Worm (Caenorhabditis elegans) whole organism, L2 larva: Measurements from ENCODE around the gene twk-7.

ENCODE experiments used
- R02D3.7 ChIP-seq: fragments of 150-350 bp; optimal IDR thresholded peaks from 2 replicates; lab custom pipeline; 2014; ENCODE audit warnings: missing biosample characterization, missing genetic modification characterization
- aly-2 ChIP-seq: fragments of 150-350 bp; optimal IDR thresholded peaks from 2 replicates; lab custom pipeline; 2014; ENCODE audit warnings: missing biosample characterization, missing genetic modification characterization
- ceh-16 ChIP-seq: fragments of 150-350 bp; optimal IDR thresholded peaks from 2 replicates; lab custom pipeline; 2014; ENCODE audit warnings: missing biosample characterization, missing genetic modification characterization
- elt-3 ChIP-seq: sonication (generic microtip); optimal IDR thresholded peaks from 2 replicates; lab custom pipeline; 2017; ENCODE audit warnings: missing biosample characterization, missing genetic modification characterization
- nhr-11 ChIP-seq: fragments of 150-350 bp; optimal IDR thresholded peaks from 2 replicates; lab custom pipeline; 2014; ENCODE audit warnings: missing biosample characterization, missing genetic modification characterization
- nhr-12 ChIP-seq: fragments of 150-350 bp; optimal IDR thresholded peaks from 2 replicates; lab custom pipeline; 2014; ENCODE audit warnings: missing biosample characterization, missing genetic modification characterization
- nhr-23 ChIP-seq: fragments of 150-350 bp; optimal IDR thresholded peaks from 2 replicates; lab custom pipeline; 2014; ENCODE audit warnings: missing biosample characterization, missing genetic modification reagents, missing genetic modification characterization
- nhr-6 ChIP-seq: fragments of 150-350 bp; optimal IDR thresholded peaks from 2 replicates; lab custom pipeline; 2014; ENCODE audit warnings: missing biosample characterization, missing genetic modification characterization
- nhr-77 ChIP-seq: fragments of 150-350 bp; optimal IDR thresholded peaks from 2 replicates; lab custom pipeline; 2014; ENCODE audit warnings: missing biosample characterization, missing genetic modification characterization
- sem-4 ChIP-seq: fragments of 150-350 bp; optimal IDR thresholded peaks from 2 replicates; lab custom pipeline; 2014; ENCODE audit warnings: missing biosample characterization, missing genetic modification reagents, missing genetic modification characterization
- skn-1 ChIP-seq: sonication (generic microtip); optimal IDR thresholded peaks from 2 replicates; lab custom pipeline; 2017; ENCODE audit warnings: missing biosample characterization, missing genetic modification characterization

twk-7 gene

DNA sequence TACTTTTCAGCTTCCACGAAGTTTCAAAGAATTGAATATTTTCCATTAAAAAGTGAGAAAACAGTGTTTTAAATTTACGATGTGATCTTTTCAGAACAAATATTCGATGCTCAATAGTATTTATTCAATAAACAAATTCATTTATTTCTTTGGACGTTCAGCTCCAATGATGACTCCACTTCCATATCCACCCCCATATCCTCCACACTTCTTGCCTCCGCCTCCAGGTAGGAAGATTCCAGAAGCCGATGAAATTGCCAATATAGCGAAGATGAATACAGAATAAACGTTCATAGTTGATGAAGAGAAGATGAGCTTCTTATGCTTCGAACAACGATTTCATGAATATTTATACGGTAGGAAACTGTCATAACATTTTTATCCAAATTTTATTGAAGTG lies 54.3 kb downstream of the twk-7 start, which contains the start of gene fip-3:
Gene fip-3, minus strand, starts transcription at position 294 of the 400 bp plus-strand sequence.
- TF ChIP-seq R02D3.7 (tag; lab: Kevin White, UChicago) (no peak), aly-2 (no peak), nhr-77 (tag; lab: Kevin White, UChicago) (no peak), nhr-6 (no peak), nhr-23 (tag; lab: Kevin White, UChicago) (no peak), elt-3 (tag; lab: Kevin White, UChicago) (no peak), sem-4 (tag; lab: Kevin White, UChicago) (no peak), nhr-12 (no peak)

DNA sequence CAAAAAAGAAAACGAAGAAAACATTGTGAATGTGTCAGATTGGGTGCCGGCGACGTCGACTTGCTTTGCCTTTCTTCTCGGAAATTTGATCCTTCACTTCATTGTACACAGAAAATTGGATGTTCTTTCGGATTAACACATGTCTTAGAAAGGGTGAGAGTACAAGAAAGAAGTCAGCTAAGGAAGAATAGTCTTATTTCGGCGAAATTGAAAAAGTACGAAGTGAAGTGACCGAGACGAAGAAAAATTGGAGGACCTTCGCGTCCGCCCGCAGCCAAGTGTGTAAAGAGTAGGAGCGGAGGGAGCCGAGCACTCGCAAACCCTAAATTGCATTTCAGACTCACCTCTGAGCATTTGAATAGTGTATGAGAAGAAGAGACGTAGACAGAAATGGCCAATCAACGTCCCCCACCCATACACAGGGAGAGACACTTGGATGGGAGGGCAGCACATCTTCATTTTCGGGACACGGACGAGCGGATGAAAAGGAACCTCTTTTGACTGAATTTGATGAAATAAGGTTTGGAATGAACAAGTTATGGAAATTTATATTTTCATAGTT lies 54.9 kb downstream of the twk-7 start, which contains the start of gene glr-1:
Gene glr-1, minus strand, starts transcription at position 51 of the 562 bp plus-strand sequence.
- no peak for TF ChIP-seq nhr-11 (tag; lab: Kevin White, UChicago)
- no peak for TF ChIP-seq aly-2
- no peak for TF ChIP-seq skn-1 (tag; lab: Kevin White, UChicago)
- TF ChIP-seq ceh-16 (tag; lab: Kevin White, UChicago) = no peak
